Worm (Caenorhabditis elegans) whole organism, L3 larva: ENCODE measurements around the gene dcn-1.

Experiments
- ZK546.5 ChIP-seq: sonication (generic microtip); optimal IDR thresholded peaks from 2 replicates; lab custom pipeline; 2017; ENCODE audit warnings: missing biosample characterization, missing genetic modification characterization
- ceh-82 ChIP-seq: fragments of 150-350 bp; optimal IDR thresholded peaks from 2 replicates; lab custom pipeline; 2014; ENCODE audit warnings: missing biosample characterization, missing genetic modification characterization
- elt-1 ChIP-seq: fragments of 150-350 bp; optimal IDR thresholded peaks from 2 replicates; lab custom pipeline; 2014; ENCODE audit warnings: missing biosample characterization, missing genetic modification characterization
- fkh-10 ChIP-seq: sonication (generic microtip); optimal IDR thresholded peaks from 2 replicates; lab custom pipeline; 2017; ENCODE audit warnings: missing biosample characterization, missing genetic modification reagents, missing genetic modification characterization
- nhr-28 ChIP-seq: fragments of 150-350 bp; optimal IDR thresholded peaks from 2 replicates; lab custom pipeline; 2014; ENCODE audit warnings: missing biosample characterization, missing genetic modification characterization
- tbx-2 ChIP-seq: sonication (generic microtip); optimal IDR thresholded peaks from 2 replicates; lab custom pipeline; 2016; ENCODE audit warnings: mild to moderate bottlenecking, missing genetic modification characterization, missing compliant biosample characterization
- unc-62 ChIP-seq: fragments of 150-350 bp; sonication (generic microtip); optimal IDR thresholded peaks from 4 replicates; lab custom pipeline; 2014; ENCODE audit warnings: missing biosample characterization, missing genetic modification reagents, missing genetic modification characterization

DNA sequence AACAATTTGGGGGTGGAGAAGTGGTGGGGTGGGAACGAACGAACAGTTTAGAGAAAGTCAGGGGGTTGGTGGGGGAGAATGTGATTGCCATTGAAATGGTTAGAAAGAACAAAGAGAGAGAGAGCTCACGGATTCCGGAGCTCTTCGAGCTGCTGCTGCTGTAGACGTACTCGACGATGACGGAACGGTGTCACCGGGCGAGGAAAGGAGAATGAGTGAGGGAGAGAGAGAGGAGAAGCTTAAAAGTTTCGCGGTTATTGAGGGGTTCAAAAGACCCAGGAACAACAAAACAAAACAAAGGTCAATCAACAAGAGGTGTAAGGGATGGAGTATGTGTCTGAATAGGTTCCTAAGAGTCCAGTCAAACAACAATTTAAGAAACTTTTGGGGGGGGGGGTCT is 37.4 kb upstream of the dcn-1 start:
- TF ChIP-seq elt-1 (no peak), ZK546.5 (no peak), nhr-28 (tag; lab: Kevin White, UChicago) (no peak), fkh-10 (no peak), ceh-82 (tag; lab: Kevin White, UChicago) (no peak), unc-62 (GFP tag; lab: Kevin White, UChicago) (no peak), tbx-2 (tag; lab: Kevin White, UChicago) (no peak)
